Worm (Caenorhabditis elegans) whole organism, young adult: Measurements from ENCODE around the gene fbxb-71.

Source experiments
- F49E8.2 ChIP-seq: sonication (generic microtip); optimal IDR thresholded peaks from 3 replicates; lab custom pipeline; 2017; ENCODE audit warnings: missing genetic modification characterization, mild to moderate bottlenecking, missing compliant biosample characterization, antibody characterized with exemption, moderate library complexity; ENCODE audit not compliant: insufficient read depth
- ets-4 ChIP-seq: fragments of 200-800 bp; sonication (Bioruptor generic); optimal IDR thresholded peaks from 2 replicates; lab custom pipeline; 2018; ENCODE audit warnings: mild to moderate bottlenecking, missing genetic modification characterization, missing compliant biosample characterization
- lsl-1 ChIP-seq: fragments of 200-800 bp; sonication (Bioruptor generic); optimal IDR thresholded peaks from 2 replicates; lab custom pipeline; 2018; ENCODE audit warnings: mild to moderate bottlenecking, missing genetic modification characterization, moderate library complexity, missing compliant biosample characterization
- nhr-27 ChIP-seq: fragments of 200-800 bp; sonication (Bioruptor generic); optimal IDR thresholded peaks from 2 replicates; lab custom pipeline; 2018; ENCODE audit warnings: mild to moderate bottlenecking, missing genetic modification characterization, moderate library complexity, missing compliant biosample characterization
- ztf-25 ChIP-seq: fragments of 200-800 bp; sonication (Bioruptor generic); IDR thresholded peaks from 2 replicates; pipeline ENCODE4 v1.3.6; 2022; ENCODE audit warnings: missing genetic modification reagents, missing genetic modification characterization, missing compliant biosample characterization

DNA sequence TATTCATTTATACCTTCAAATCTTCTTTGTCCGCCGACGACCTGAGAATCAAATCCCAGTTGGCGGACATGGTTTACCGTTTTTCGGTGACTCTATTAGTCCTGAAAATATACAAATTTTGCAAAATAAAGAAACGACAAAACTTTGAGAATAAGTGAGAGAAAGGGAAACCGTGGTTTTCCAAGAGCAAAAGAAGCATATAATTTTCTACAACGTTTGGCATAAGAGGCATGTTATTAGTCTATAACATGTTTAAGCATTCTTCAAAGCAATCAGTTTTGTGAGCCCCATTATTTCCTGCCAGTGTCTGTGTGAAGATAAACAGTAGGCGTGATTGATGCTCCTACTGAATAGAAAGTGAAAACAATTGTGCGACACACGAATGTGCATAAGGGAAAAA, 17.4 kb downstream of the fbxb-71 start, which contains the start of gene K09C4.10:
- no peak for TF ChIP-seq ztf-25 (GFP tag; lab: Robert Waterston, UW)
- no peak for TF ChIP-seq F49E8.2
- TF ChIP-seq nhr-27: no peak
- no peak for TF ChIP-seq lsl-1 (GFP tag; lab: Kevin White, UChicago)
- no peak for TF ChIP-seq ets-4 (GFP tag; lab: Kevin White, UChicago)
